Worm (Caenorhabditis elegans) whole organism, L4 larva: ENCODE data around the gene nhr-100.

Experiments used
- ZK546.5 ChIP-seq, 2 experiments: sonication (generic microtip); optimal IDR thresholded peaks; 2 replicates each; lab custom pipeline; 2017; ENCODE audit warnings: missing biosample characterization in 2 of 2, missing genetic modification characterization in 2 of 2
- daf-12 ChIP-seq: fragments of 150-350 bp; optimal IDR thresholded peaks from 2 replicates; lab custom pipeline; 2014; ENCODE audit warnings: missing biosample characterization, missing genetic modification reagents, missing genetic modification characterization

ce11 chrIV:9699062-9699461 is 29.4 kb upstream of the nhr-100 start:
- no peak for TF ChIP-seq ZK546.5 (tag; optimal IDR thresholded peaks at IDR 0.05; lab: Kevin White, UChicago)
- no peak for TF ChIP-seq daf-12 (tag; lab: Kevin White, UChicago)
